Worm (Caenorhabditis elegans) whole organism, L3 larva: ENCODE data around the gene str-14.

Source experiments
- R02D3.7 ChIP-seq: fragments of 150-350 bp; optimal IDR thresholded peaks from 2 replicates; lab custom pipeline; 2014; ENCODE audit warnings: missing biosample characterization, missing genetic modification characterization
- ZK546.5 ChIP-seq: sonication (generic microtip); optimal IDR thresholded peaks from 2 replicates; lab custom pipeline; 2017; ENCODE audit warnings: missing biosample characterization, missing genetic modification characterization
- aly-2 ChIP-seq: fragments of 150-350 bp; optimal IDR thresholded peaks from 2 replicates; lab custom pipeline; 2014; ENCODE audit warnings: missing biosample characterization, missing genetic modification characterization
- ama-1 ChIP-seq: fragments of 150-350 bp; optimal IDR thresholded peaks from 2 replicates; lab custom pipeline; 2018
- ceh-16 ChIP-seq: sonication (generic microtip); optimal IDR thresholded peaks from 2 replicates; lab custom pipeline; 2017; ENCODE audit warnings: missing biosample characterization, missing genetic modification characterization
- daf-12 ChIP-seq: fragments of 150-350 bp; optimal IDR thresholded peaks from 2 replicates; lab custom pipeline; 2014; ENCODE audit warnings: missing biosample characterization, missing genetic modification reagents, missing genetic modification characterization
- egl-27 ChIP-seq: sonication (generic microtip); optimal IDR thresholded peaks from 4 replicates; lab custom pipeline; 2017; ENCODE audit warnings: missing biosample characterization, missing genetic modification reagents, missing genetic modification characterization
- elt-1 ChIP-seq: fragments of 150-350 bp; optimal IDR thresholded peaks from 2 replicates; lab custom pipeline; 2014; ENCODE audit warnings: missing biosample characterization, missing genetic modification characterization
- elt-2 ChIP-seq: sonication (generic microtip); optimal IDR thresholded peaks from 2 replicates; lab custom pipeline; 2016; ENCODE audit warnings: missing genetic modification reagents, mild to moderate bottlenecking, missing genetic modification characterization, missing compliant biosample characterization
- eor-1 ChIP-seq, 2 experiments: fragments of 150-350 bp; optimal IDR thresholded peaks; 2 replicates each; lab custom pipeline; 2014 to 2018; ENCODE audit warnings: missing biosample characterization in 2 of 2, missing genetic modification characterization in 2 of 2
- fkh-10 ChIP-seq: sonication (generic microtip); optimal IDR thresholded peaks from 2 replicates; lab custom pipeline; 2017; ENCODE audit warnings: missing biosample characterization, missing genetic modification reagents, missing genetic modification characterization
- fkh-2 ChIP-seq: fragments of 150-350 bp; optimal IDR thresholded peaks from 2 replicates; lab custom pipeline; 2014; ENCODE audit warnings: missing biosample characterization, missing genetic modification reagents, missing genetic modification characterization
- fos-1 ChIP-seq: fragments of 150-350 bp; optimal IDR thresholded peaks from 2 replicates; lab custom pipeline; 2014; ENCODE audit warnings: missing biosample characterization, missing genetic modification characterization
- hmg-11 ChIP-seq: sonication (generic microtip); optimal IDR thresholded peaks from 2 replicates; lab custom pipeline; 2016; ENCODE audit warnings: missing genetic modification characterization, missing compliant biosample characterization
- jun-1 ChIP-seq: fragments of 150-350 bp; optimal IDR thresholded peaks from 2 replicates; lab custom pipeline; 2014; ENCODE audit warnings: missing biosample characterization, missing genetic modification reagents, missing genetic modification characterization
- mdl-1 ChIP-seq: fragments of 150-350 bp; optimal IDR thresholded peaks from 2 replicates; lab custom pipeline; 2014; ENCODE audit warnings: missing biosample characterization, missing genetic modification characterization
- mml-1 ChIP-seq: fragments of 150-350 bp; sonication (generic microtip); optimal IDR thresholded peaks from 3 replicates; lab custom pipeline; 2014; ENCODE audit warnings: missing biosample characterization, missing genetic modification characterization
- nfya-1 ChIP-seq: sonication (generic microtip); optimal IDR thresholded peaks from 2 replicates; lab custom pipeline; 2017; ENCODE audit warnings: missing genetic modification characterization, mild to moderate bottlenecking, missing compliant biosample characterization, antibody characterized with exemption, moderate library complexity; ENCODE audit not compliant: insufficient read depth
- nhr-11 ChIP-seq: fragments of 150-350 bp; optimal IDR thresholded peaks from 2 replicates; lab custom pipeline; 2014; ENCODE audit warnings: missing biosample characterization, missing genetic modification characterization
- nhr-12 ChIP-seq: fragments of 150-350 bp; optimal IDR thresholded peaks from 2 replicates; lab custom pipeline; 2014; ENCODE audit warnings: missing biosample characterization, missing genetic modification characterization
- nhr-23 ChIP-seq: fragments of 150-350 bp; optimal IDR thresholded peaks from 2 replicates; lab custom pipeline; 2014; ENCODE audit warnings: missing biosample characterization, missing genetic modification reagents, missing genetic modification characterization
- nhr-237 ChIP-seq: fragments of 150-350 bp; optimal IDR thresholded peaks from 2 replicates; lab custom pipeline; 2014; ENCODE audit warnings: missing biosample characterization, missing genetic modification characterization
- nhr-28 ChIP-seq: fragments of 150-350 bp; optimal IDR thresholded peaks from 2 replicates; lab custom pipeline; 2014; ENCODE audit warnings: missing biosample characterization, missing genetic modification characterization
- nhr-67 ChIP-seq: fragments of 150-350 bp; optimal IDR thresholded peaks from 2 replicates; lab custom pipeline; 2014; ENCODE audit warnings: missing biosample characterization, missing genetic modification characterization
- nhr-76 ChIP-seq: fragments of 150-350 bp; sonication (generic microtip); optimal IDR thresholded peaks from 5 replicates; lab custom pipeline; 2014; ENCODE audit warnings: missing biosample characterization, missing genetic modification characterization
- nhr-77 ChIP-seq: fragments of 150-350 bp; optimal IDR thresholded peaks from 2 replicates; lab custom pipeline; 2014; ENCODE audit warnings: missing biosample characterization, missing genetic modification characterization
- pha-4 ChIP-seq: fragments of 150-350 bp; optimal IDR thresholded peaks from 2 replicates; lab custom pipeline; 2014; ENCODE audit warnings: missing biosample characterization, missing genetic modification reagents, missing genetic modification characterization
- pqm-1 ChIP-seq: fragments of 150-350 bp; optimal IDR thresholded peaks from 2 replicates; lab custom pipeline; 2017; ENCODE audit warnings: missing biosample characterization, missing genetic modification characterization, inconsistent platforms
- sea-2 ChIP-seq: fragments of 150-350 bp; sonication (generic microtip); optimal IDR thresholded peaks from 4 replicates; lab custom pipeline; 2014; ENCODE audit warnings: missing biosample characterization, missing genetic modification reagents, missing genetic modification characterization
- skn-1 ChIP-seq: fragments of 150-350 bp; optimal IDR thresholded peaks from 2 replicates; lab custom pipeline; 2014; ENCODE audit warnings: missing biosample characterization, missing genetic modification characterization
- snpc-4 ChIP-seq: fragments of 150-350 bp; optimal IDR thresholded peaks from 2 replicates; lab custom pipeline; 2014; ENCODE audit warnings: missing biosample characterization, missing genetic modification characterization
- tbx-2 ChIP-seq: sonication (generic microtip); optimal IDR thresholded peaks from 2 replicates; lab custom pipeline; 2016; ENCODE audit warnings: mild to moderate bottlenecking, missing genetic modification characterization, missing compliant biosample characterization
- unc-62 ChIP-seq: fragments of 150-350 bp; sonication (generic microtip); optimal IDR thresholded peaks from 4 replicates; lab custom pipeline; 2014; ENCODE audit warnings: missing biosample characterization, missing genetic modification reagents, missing genetic modification characterization
- ztf-4 ChIP-seq: fragments of 150-350 bp; optimal IDR thresholded peaks from 2 replicates; lab custom pipeline; 2014; ENCODE audit warnings: missing biosample characterization, missing genetic modification characterization

str-14 gene

ce11 chrV:16420696-16421095 lies 34.3 kb downstream of the str-14 start, which contains the start of gene srw-48:
Gene srw-48 (plus strand): TSS chrV:16420996.
- TF ChIP-seq elt-1 (tag; lab: Kevin White, UChicago) (no peak), fkh-10 (GFP tag; lab: Kevin White, UChicago) (no peak), nhr-76 (tag; lab: Kevin White, UChicago) (no peak), pha-4 (no peak), ZK546.5 (tag; lab: Kevin White, UChicago) (no peak)
- TF ChIP-seq, all 47 proteins: peak for 0

DNA sequence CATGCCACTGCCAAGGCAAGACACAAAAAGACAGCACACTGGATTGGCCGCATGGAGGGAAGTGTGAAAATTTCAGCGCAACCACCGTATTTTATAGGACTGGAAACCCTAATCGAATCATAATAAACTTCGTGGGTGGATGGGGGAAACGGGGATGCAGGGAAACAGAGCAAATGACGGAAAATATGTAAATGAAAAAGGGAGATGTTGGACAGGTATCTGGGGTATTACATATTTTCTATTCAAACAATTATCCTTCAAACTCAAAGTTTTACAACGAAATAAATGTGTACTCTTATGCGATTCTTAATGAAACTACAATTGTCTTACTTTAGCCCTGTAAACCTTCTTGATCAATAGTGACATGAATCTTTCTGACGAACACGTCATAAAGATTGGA lies 35.2 kb downstream of the str-14 start, which contains the start of gene F26D2.16:
TSS of gene F26D2.16 (minus strand) at position 101 of the 400 bp plus-strand sequence.
- no peak for TF ChIP-seq egl-27 (tag; lab: Kevin White, UChicago)
- TF ChIP-seq mml-1 (tag; lab: Kevin White, UChicago): no peak

ce11 chrV:16417014-16417413 lies 38.0 kb downstream of the str-14 start, which contains the start of gene str-55:
Gene str-55 (minus strand): TSS chrV:16417114.
- TF ChIP-seq sea-2 (GFP tag; lab: Kevin White, UChicago) (no peak), pqm-1 (tag; lab: Kevin White, UChicago) (no peak), ceh-16 (tag; lab: Kevin White, UChicago) (no peak), nhr-67 (tag; lab: Kevin White, UChicago) (no peak), egl-27 (tag; lab: Kevin White, UChicago) (no peak), nhr-76 (tag; lab: Kevin White, UChicago) (no peak), hmg-11 (tag; lab: Kevin White, UChicago) (no peak), fos-1 (tag; lab: Kevin White, UChicago) (no peak), R02D3.7 (no peak), nhr-23 (tag; lab: Kevin White, UChicago) (no peak), nhr-237 (no peak), pha-4 (no peak), fkh-2 (tag; lab: Kevin White, UChicago) (no peak), ZK546.5 (tag; lab: Kevin White, UChicago) (no peak), nhr-77 (tag; lab: Kevin White, UChicago) (no peak), aly-2 (tag; lab: Kevin White, UChicago) (no peak), jun-1 (tag; lab: Kevin White, UChicago) (no peak), ama-1 (lab: Kevin White, UChicago) (no peak), ztf-4 (tag; lab: Kevin White, UChicago) (no peak)

- TF ChIP-seq mdl-1 (tag; lab: Kevin White, UChicago) (no peak), aly-2 (tag; lab: Kevin White, UChicago) (no peak), elt-1 (tag; lab: Kevin White, UChicago) (no peak), ama-1 (lab: Kevin White, UChicago) (no peak), elt-2 (tag; lab: Kevin White, UChicago) (no peak), snpc-4 (tag; lab: Kevin White, UChicago) (no peak), unc-62 (GFP tag; lab: Kevin White, UChicago) (no peak), nhr-28 (tag; lab: Kevin White, UChicago) (no peak), eor-1 (tag; optimal IDR thresholded peaks at IDR 0.05; lab: Kevin White, UChicago) (no peak), nhr-12 (tag; lab: Kevin White, UChicago) (no peak), tbx-2 (tag; lab: Kevin White, UChicago) (no peak), R02D3.7 (no peak), nhr-76 (tag; lab: Kevin White, UChicago) (no peak), fkh-10 (GFP tag; lab: Kevin White, UChicago) (no peak), nfya-1 (tag; lab: Kevin White, UChicago) (no peak), skn-1 (tag; lab: Kevin White, UChicago) (no peak)
- TF ChIP-seq, all 47 proteins: peak for 0
Measured at ce11 chrV:16410521-16410920, 44.4 kb downstream of the str-14 start, which contains the start of gene srh-145. Gene srh-145 (plus strand): TSS chrV:16410713.

DNA sequence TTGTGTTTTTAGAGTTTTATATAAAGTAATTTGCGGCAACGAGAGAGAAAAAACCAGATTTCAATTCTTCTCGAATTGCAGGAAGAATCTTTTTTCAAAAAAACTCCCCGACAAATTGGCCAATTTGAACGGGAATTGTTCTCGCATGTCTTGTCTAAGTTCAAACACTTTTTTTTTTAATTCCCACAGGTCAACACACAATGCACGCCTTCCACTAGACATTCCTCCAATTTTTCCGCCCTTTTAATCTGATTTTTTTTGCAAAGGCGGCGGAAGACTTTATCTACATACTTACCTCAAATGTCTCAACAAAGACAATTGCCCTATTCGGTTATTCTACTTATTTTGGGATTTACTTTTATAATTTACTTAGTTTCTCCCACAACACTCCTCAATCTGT lies 47.3 kb downstream of the str-14 start, which contains the start of gene F26D2.3:
TSS of gene F26D2.3 (plus strand) at position 301 of the 400 bp plus-strand sequence.
- TF ChIP-seq daf-12 (tag; lab: Kevin White, UChicago): no peak
- no peak for TF ChIP-seq nhr-11 (tag; lab: Kevin White, UChicago)
- TF ChIP-seq nhr-237: no peak
- no peak for TF ChIP-seq fos-1 (tag; lab: Kevin White, UChicago)
- TF ChIP-seq mml-1 (tag; lab: Kevin White, UChicago): no peak
